Worm (Caenorhabditis elegans) whole organism, L1 larva: Measurements from ENCODE around the gene nspa-8.

Experiments
- C16A3.4 ChIP-seq: fragments of 150-350 bp; optimal IDR thresholded peaks from 2 replicates; lab custom pipeline; 2014; ENCODE audit warnings: missing biosample characterization, missing genetic modification characterization
- Y116A8C.19 ChIP-seq: sonication (generic microtip); optimal IDR thresholded peaks from 2 replicates; lab custom pipeline; 2016; ENCODE audit warnings: missing compliant biosample characterization, missing genetic modification characterization, borderline replicate concordance
- aha-1 ChIP-seq: fragments of 150-350 bp; optimal IDR thresholded peaks from 2 replicates; lab custom pipeline; 2014; ENCODE audit warnings: missing biosample characterization, missing genetic modification characterization
- blmp-1 ChIP-seq: fragments of 150-350 bp; optimal IDR thresholded peaks from 2 replicates; lab custom pipeline; 2014; ENCODE audit warnings: missing biosample characterization, missing genetic modification characterization
- dsc-1 ChIP-seq: sonication (generic microtip); optimal IDR thresholded peaks from 2 replicates; lab custom pipeline; 2016; ENCODE audit warnings: mild to moderate bottlenecking, missing genetic modification characterization, missing compliant biosample characterization
- efl-1 ChIP-seq, 4 experiments: fragments of 150-350 bp; optimal IDR thresholded peaks in 3 of 4; peaks in 1 of 4; 1 replicate in 1 of 4; 2 replicates in 3 of 4; lab custom pipeline; 2014; ENCODE audit warnings: missing biosample characterization in 2 of 4, missing genetic modification characterization in 2 of 4, missing genetic modification reagents in 2 of 4
- efl-3 ChIP-seq: fragments of 200-800 bp; sonication (Bioruptor generic); optimal IDR thresholded peaks from 2 replicates; lab custom pipeline; 2018; ENCODE audit warnings: mild to moderate bottlenecking, missing genetic modification characterization, missing compliant biosample characterization
- egl-27 ChIP-seq, 2 experiments: fragments of 150-350 bp in 1 of 2; sonication (generic microtip); optimal IDR thresholded peaks; 3 replicates each; lab custom pipeline; 2017 to 2018; ENCODE audit warnings: missing biosample characterization in 2 of 2, missing genetic modification characterization in 2 of 2, missing genetic modification reagents in 2 of 2
- elt-2 ChIP-seq: sonication (generic microtip); optimal IDR thresholded peaks from 2 replicates; lab custom pipeline; 2016; ENCODE audit warnings: missing genetic modification characterization, mild to moderate bottlenecking, inconsistent platforms, missing compliant biosample characterization, missing genetic modification reagents
- fkh-4 ChIP-seq: sonication (generic microtip); optimal IDR thresholded peaks from 2 replicates; lab custom pipeline; 2016; ENCODE audit warnings: missing compliant biosample characterization, missing genetic modification characterization, borderline replicate concordance
- fos-1 ChIP-seq: fragments of 150-350 bp; optimal IDR thresholded peaks from 2 replicates; lab custom pipeline; 2014; ENCODE audit warnings: missing biosample characterization, missing genetic modification characterization
- grh-1 ChIP-seq: fragments of 200-800 bp; sonication (Bioruptor generic); IDR thresholded peaks from 2 replicates; pipeline ENCODE4 v1.3.6; 2022; ENCODE audit warnings: missing genetic modification reagents, missing genetic modification characterization, missing compliant biosample characterization
- jun-1 ChIP-seq: fragments of 150-350 bp; optimal IDR thresholded peaks from 2 replicates; lab custom pipeline; 2014; ENCODE audit warnings: missing biosample characterization, missing genetic modification reagents, missing genetic modification characterization
- lin-14 ChIP-seq: fragments of 200-800 bp; sonication (Bioruptor generic); optimal IDR thresholded peaks from 2 replicates; lab custom pipeline; 2018; ENCODE audit warnings: mild to moderate bottlenecking, missing genetic modification characterization, moderate library complexity, missing compliant biosample characterization
- lin-39 ChIP-seq: fragments of 150-350 bp; optimal IDR thresholded peaks from 2 replicates; lab custom pipeline; 2014; ENCODE audit warnings: missing biosample characterization, missing genetic modification reagents, missing genetic modification characterization
- lir-3 ChIP-seq: sonication (generic microtip); optimal IDR thresholded peaks from 2 replicates; lab custom pipeline; 2016; ENCODE audit warnings: mild to moderate bottlenecking, missing genetic modification characterization, moderate library complexity, missing compliant biosample characterization; ENCODE audit not compliant: poor library complexity
- lsy-2 ChIP-seq, 2 experiments: fragments of 150-350 bp; optimal IDR thresholded peaks; 2 replicates each; lab custom pipeline; 2014; ENCODE audit warnings: missing biosample characterization in 2 of 2, missing genetic modification characterization in 2 of 2
- mef-2 ChIP-seq: fragments of 150-350 bp; optimal IDR thresholded peaks from 2 replicates; lab custom pipeline; 2014; ENCODE audit warnings: missing biosample characterization, missing genetic modification characterization
- mep-1 ChIP-seq: fragments of 150-350 bp; optimal IDR thresholded peaks from 2 replicates; lab custom pipeline; 2014; ENCODE audit warnings: missing biosample characterization, missing genetic modification characterization
- nhr-11 ChIP-seq: fragments of 150-350 bp; optimal IDR thresholded peaks from 2 replicates; lab custom pipeline; 2014; ENCODE audit warnings: missing biosample characterization, missing genetic modification characterization
- nhr-20 ChIP-seq: sonication (generic microtip); optimal IDR thresholded peaks from 2 replicates; lab custom pipeline; 2016; ENCODE audit warnings: mild to moderate bottlenecking, missing genetic modification characterization, missing compliant biosample characterization
- nhr-237 ChIP-seq: fragments of 150-350 bp; optimal IDR thresholded peaks from 2 replicates; lab custom pipeline; 2014; ENCODE audit warnings: missing biosample characterization, missing genetic modification characterization
- nhr-71 ChIP-seq: sonication (generic microtip); optimal IDR thresholded peaks from 2 replicates; lab custom pipeline; 2016; ENCODE audit warnings: mild to moderate bottlenecking, missing genetic modification characterization, moderate library complexity, missing compliant biosample characterization
- nhr-76 ChIP-seq: sonication (generic microtip); optimal IDR thresholded peaks from 2 replicates; lab custom pipeline; 2017; ENCODE audit warnings: missing biosample characterization, missing genetic modification characterization
- nhr-77 ChIP-seq: fragments of 150-350 bp; optimal IDR thresholded peaks from 2 replicates; lab custom pipeline; 2014; ENCODE audit warnings: missing biosample characterization, missing genetic modification characterization
- nhr-84 ChIP-seq: sonication (generic microtip); optimal IDR thresholded peaks from 2 replicates; lab custom pipeline; 2017; ENCODE audit warnings: missing biosample characterization, missing genetic modification characterization
- nhr-90 ChIP-seq: sonication (generic microtip); optimal IDR thresholded peaks from 2 replicates; lab custom pipeline; 2016; ENCODE audit warnings: mild to moderate bottlenecking, missing genetic modification characterization, missing compliant biosample characterization; ENCODE audit not compliant: poor library complexity
- pag-3 ChIP-seq: sonication (generic microtip); optimal IDR thresholded peaks from 2 replicates; lab custom pipeline; 2017; ENCODE audit warnings: missing genetic modification characterization, mild to moderate bottlenecking, missing compliant biosample characterization, antibody characterized with exemption, borderline replicate concordance; ENCODE audit not compliant: insufficient read depth
- pqm-1 ChIP-seq: sonication (generic microtip); optimal IDR thresholded peaks from 3 replicates; lab custom pipeline; 2017; ENCODE audit warnings: missing biosample characterization, missing genetic modification characterization
- rnt-1 ChIP-seq: sonication (generic microtip); optimal IDR thresholded peaks from 2 replicates; lab custom pipeline; 2016; ENCODE audit warnings: mild to moderate bottlenecking, missing genetic modification characterization, moderate library complexity, missing compliant biosample characterization
- snu-23 ChIP-seq: sonication (generic microtip); optimal IDR thresholded peaks from 2 replicates; lab custom pipeline; 2016; ENCODE audit warnings: missing genetic modification characterization, missing compliant biosample characterization
- sox-4 ChIP-seq: sonication (generic microtip); optimal IDR thresholded peaks from 2 replicates; lab custom pipeline; 2016; ENCODE audit warnings: missing genetic modification characterization, missing compliant biosample characterization
- unc-130 ChIP-seq: fragments of 150-350 bp; optimal IDR thresholded peaks from 2 replicates; lab custom pipeline; 2017; ENCODE audit warnings: missing biosample characterization, missing genetic modification characterization, inconsistent platforms
- unc-98 ChIP-seq: fragments of 200-800 bp; sonication (Bioruptor generic); IDR thresholded peaks from 2 replicates; pipeline ENCODE4 v1.3.6; 2022; ENCODE audit warnings: missing genetic modification characterization, missing compliant biosample characterization
- vab-15 ChIP-seq: sonication (generic microtip); optimal IDR thresholded peaks from 2 replicates; lab custom pipeline; 2017; ENCODE audit warnings: missing genotype, mild to moderate bottlenecking, missing genetic modification characterization, missing compliant biosample characterization
- xbp-1 ChIP-seq: sonication (generic microtip); optimal IDR thresholded peaks from 2 replicates; lab custom pipeline; 2016; ENCODE audit warnings: missing genetic modification characterization, missing compliant biosample characterization
- zip-4 ChIP-seq: fragments of 200-800 bp; sonication (Bioruptor generic); optimal IDR thresholded peaks from 2 replicates; lab custom pipeline; 2018; ENCODE audit warnings: mild to moderate bottlenecking, missing genetic modification characterization, moderate library complexity, missing compliant biosample characterization

The nspa-8 gene

DNA sequence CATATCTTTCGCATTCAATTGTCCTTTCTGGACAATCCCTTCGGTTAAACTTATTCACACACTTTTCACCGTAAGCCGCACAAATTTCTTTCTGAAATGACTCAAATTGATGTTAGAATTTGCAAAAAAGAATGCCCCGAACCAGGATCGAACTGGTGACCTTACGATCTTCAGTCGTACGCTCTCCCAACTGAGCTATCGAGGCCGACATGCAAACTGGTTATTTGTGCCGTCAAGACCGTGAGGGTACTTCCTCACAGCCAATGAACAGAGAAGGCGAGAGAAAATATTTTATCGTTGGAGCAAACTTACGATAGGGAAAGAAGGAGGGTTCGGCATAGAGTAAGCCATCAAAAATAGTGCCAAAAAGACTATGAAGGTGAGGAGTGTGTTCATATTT lies 49.4 kb upstream of the nspa-8 start (continued):
- peak; percentile 19 for TF ChIP-seq nhr-76
- TF ChIP-seq grh-1 (GFP tag; lab: Robert Waterston, UW) = peak; percentile 48; the same call in 1 of the 2 replicates
- no peak for TF ChIP-seq mef-2
- peak; percentile 46 for TF ChIP-seq nhr-77
- no peak for TF ChIP-seq lin-39 (tag; lab: Kevin White, UChicago)
- no peak for TF ChIP-seq lir-3 (tag; lab: Kevin White, UChicago)
- no peak for TF ChIP-seq Y116A8C.19 (tag; lab: Kevin White, UChicago)

ce11 chrV:14875371-14875770 lies 48.5 kb upstream of the nspa-8 start, which contains the start of gene ZC412.5:
TSS of gene ZC412.5 (minus strand) at chrV:14875471.
- TF ChIP-seq nhr-71 (tag; lab: Kevin White, UChicago) (no peak), efl-1 (optimal IDR thresholded peaks at IDR 0.05; lab: Kevin White, UChicago) (no peak), efl-1 (GFP tag; optimal IDR thresholded peaks at IDR 0.05 in 1 of 2; lab: Kevin White, UChicago) (peak in 1 of 2 experiments; percentile 14)
- TF ChIP-seq, all 84 proteins: peak for 1

DNA sequence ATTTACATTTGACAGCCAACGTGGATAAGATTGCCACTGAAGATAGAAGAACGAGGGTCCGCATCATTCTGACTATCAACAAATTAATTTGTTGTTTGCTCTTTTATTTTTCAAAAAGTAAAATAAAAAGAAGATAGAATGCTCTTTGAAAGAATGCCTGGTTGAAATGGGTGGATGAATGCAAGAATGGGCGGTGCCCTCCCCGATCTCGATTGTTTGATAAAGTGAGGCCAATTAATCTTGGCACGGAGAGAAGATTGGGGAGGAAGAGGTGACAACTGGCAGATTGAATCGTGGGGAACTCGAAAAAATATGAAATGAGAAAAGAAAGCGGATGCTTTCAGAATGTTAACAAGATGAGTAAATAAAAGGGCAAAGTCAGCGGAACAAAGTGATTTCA lies 44.5 kb upstream of the nspa-8 start, which contains the start of gene ZC412.3:
ZC412.3 (minus strand) TSS at position 183 of the 400 bp plus-strand sequence.
- TF ChIP-seq nhr-84 (no peak), mep-1 (tag; lab: Kevin White, UChicago) (peak; percentile 11), snu-23 (peak; percentile 23), lin-39 (tag; lab: Kevin White, UChicago) (peak; percentile 53), pag-3 (tag; lab: Kevin White, UChicago) (peak; percentile 88), unc-130 (peak; percentile 56), nhr-76 (no peak), C16A3.4 (tag; lab: Kevin White, UChicago) (no peak), nhr-237 (tag; lab: Kevin White, UChicago) (no peak), zip-4 (no peak), rnt-1 (tag; lab: Kevin White, UChicago) (peak; percentile 72), jun-1 (tag; lab: Kevin White, UChicago) (no peak), fos-1 (tag; lab: Kevin White, UChicago) (no peak), lin-14 (GFP tag; lab: Kevin White, UChicago) (peak; percentile 77), xbp-1 (tag; lab: Kevin White, UChicago) (no peak), vab-15 (tag; lab: Kevin White, UChicago) (peak; percentile 3)

ce11 chrV:14868181-14868580 lies 41.3 kb upstream of the nspa-8 start, which contains the start of gene gcy-14:
TSS of gene gcy-14 (minus strand) at chrV:14868281.
- TF ChIP-seq egl-27 (tag; optimal IDR thresholded peaks at IDR 0.05; lab: Kevin White, UChicago) = no peak
- TF ChIP-seq lsy-2 (tag; optimal IDR thresholded peaks at IDR 0.05; lab: Kevin White, UChicago) = no peak
- TF ChIP-seq sox-4 (tag; lab: Kevin White, UChicago) = no peak
- no peak for TF ChIP-seq unc-98 (GFP tag; lab: Robert Waterston, UW)
- no peak for TF ChIP-seq aha-1 (tag; lab: Kevin White, UChicago)
- no peak for TF ChIP-seq elt-2
- TF ChIP-seq pqm-1 = no peak
- no peak for TF ChIP-seq nhr-76
- no peak for TF ChIP-seq blmp-1 (tag; lab: Kevin White, UChicago)
- no peak for TF ChIP-seq nhr-77
- TF ChIP-seq nhr-90 (tag; lab: Kevin White, UChicago) = no peak
- TF ChIP-seq snu-23 = no peak
- TF ChIP-seq fkh-4 (tag; lab: Kevin White, UChicago) = no peak
- no peak for TF ChIP-seq nhr-11 (tag; lab: Kevin White, UChicago)
- TF ChIP-seq mep-1 (tag; lab: Kevin White, UChicago) = no peak
- TF ChIP-seq nhr-20 (tag; lab: Kevin White, UChicago) = no peak
- TF ChIP-seq efl-3 = no peak
- no peak for TF ChIP-seq dsc-1 (tag; lab: Kevin White, UChicago)
